Fruit fly (Drosophila melanogaster) whole organism, embryonic: ENCODE data around the gene CG5968.

Source experiments
- ATbp ChIP-seq: fragments of 200-800 bp; sonication (Bioruptor generic); optimal IDR thresholded peaks from 2 replicates; lab custom pipeline; 2017; ENCODE audit warnings: missing biosample characterization, mild to moderate bottlenecking, missing genetic modification characterization, missing genetic modification reagents
- Atf3 ChIP-seq: fragments of 200-800 bp; sonication (Bioruptor generic); optimal IDR thresholded peaks from 3 replicates; lab custom pipeline; 2016; ENCODE audit warnings: missing biosample characterization, missing genetic modification characterization
- Bdp1 ChIP-seq: fragments of 200-800 bp; sonication (Bioruptor generic); optimal IDR thresholded peaks from 3 replicates; lab custom pipeline; 2016; ENCODE audit warnings: missing biosample characterization, missing genetic modification characterization
- CG11504 ChIP-seq: fragments of 200-800 bp; sonication (Bioruptor generic); optimal IDR thresholded peaks from 3 replicates; lab custom pipeline; 2019; ENCODE audit warnings: missing biosample characterization, mild to moderate bottlenecking, missing genetic modification characterization, moderate library complexity
- CG13123 ChIP-seq: fragments of 200-800 bp; sonication (Bioruptor generic); optimal IDR thresholded peaks from 2 replicates; lab custom pipeline; 2016; ENCODE audit warnings: missing biosample characterization, missing genetic modification characterization
- CG1529 ChIP-seq: fragments of 200-800 bp; sonication (Bioruptor generic); optimal IDR thresholded peaks from 3 replicates; lab custom pipeline; 2018; ENCODE audit warnings: missing biosample characterization, missing genetic modification characterization
- CG16813 ChIP-seq: fragments of 200-800 bp; sonication (Bioruptor generic); IDR thresholded peaks from 3 replicates; pipeline ENCODE4 v1.3.6; 2022; ENCODE audit warnings: missing biosample characterization, missing genetic modification characterization; ENCODE audit not compliant: partially characterized antibody
- CG17568 ChIP-seq: fragments of 200-800 bp; sonication (Bioruptor generic); optimal IDR thresholded peaks from 2 replicates; lab custom pipeline; 2018; ENCODE audit warnings: missing biosample characterization, mild to moderate bottlenecking, missing genetic modification characterization, moderate library complexity
- CG17829 ChIP-seq: fragments of 200-800 bp; optimal IDR thresholded peaks from 2 replicates; lab custom pipeline; 2019; ENCODE audit warnings: missing biosample characterization, mild to moderate bottlenecking, missing genetic modification characterization, moderate library complexity
- CG18476 ChIP-seq: fragments of 200-800 bp; sonication (Bioruptor generic); optimal IDR thresholded peaks from 2 replicates; lab custom pipeline; 2016; ENCODE audit warnings: missing biosample characterization, mild to moderate bottlenecking, missing genetic modification characterization
- CG4282 ChIP-seq: fragments of 200-800 bp; sonication (Bioruptor generic); optimal IDR thresholded peaks from 2 replicates; lab custom pipeline; 2016; ENCODE audit warnings: missing biosample characterization, missing genetic modification characterization
- CG4820 ChIP-seq: fragments of 200-800 bp; sonication (Bioruptor generic); optimal IDR thresholded peaks from 3 replicates; lab custom pipeline; 2016; ENCODE audit warnings: missing biosample characterization, missing genetic modification characterization
- CG5953 ChIP-seq: fragments of 200-800 bp; sonication (Bioruptor generic); IDR thresholded peaks from 2 replicates; pipeline ENCODE4 v1.3.6; 2022; ENCODE audit warnings: missing biosample characterization, missing genetic modification characterization
- CG7839 ChIP-seq: fragments of 200-800 bp; sonication (Bioruptor generic); optimal IDR thresholded peaks from 3 replicates; lab custom pipeline; 2018; ENCODE audit warnings: missing biosample characterization, mild to moderate bottlenecking, missing genetic modification characterization, moderate library complexity
- CG7987 ChIP-seq: fragments of 200-800 bp; sonication (Bioruptor generic); optimal IDR thresholded peaks from 2 replicates; lab custom pipeline; 2018; ENCODE audit warnings: missing biosample characterization, mild to moderate bottlenecking, missing genetic modification characterization, moderate library complexity
- CG8359 ChIP-seq: fragments of 200-800 bp; sonication (Bioruptor generic); optimal IDR thresholded peaks from 2 replicates; lab custom pipeline; 2017; ENCODE audit warnings: missing biosample characterization, mild to moderate bottlenecking, missing genetic modification characterization, borderline replicate concordance
- CG9797 ChIP-seq: fragments of 200-800 bp; sonication (Bioruptor generic); optimal IDR thresholded peaks from 3 replicates; lab custom pipeline; 2018; ENCODE audit warnings: missing biosample characterization, mild to moderate bottlenecking, missing genetic modification characterization
- Dad ChIP-seq: fragments of 200-800 bp; sonication (Bioruptor generic); optimal IDR thresholded peaks from 3 replicates; lab custom pipeline; 2016; ENCODE audit warnings: missing biosample characterization, missing genetic modification characterization
- H15 ChIP-seq: fragments of 200-800 bp; sonication (Bioruptor generic); IDR thresholded peaks from 3 replicates; pipeline ENCODE4 v1.3.6; 2022; ENCODE audit warnings: missing biosample characterization, missing genetic modification characterization
- Lhr ChIP-seq: fragments of 200-800 bp; sonication (Bioruptor generic); optimal IDR thresholded peaks from 3 replicates; lab custom pipeline; 2017; ENCODE audit warnings: mild to moderate bottlenecking, missing biosample characterization, missing genetic modification reagents, missing genetic modification characterization
- MESR4 ChIP-seq: fragments of 200-800 bp; sonication (Bioruptor generic); optimal IDR thresholded peaks from 2 replicates; lab custom pipeline; 2018; ENCODE audit warnings: missing biosample characterization, mild to moderate bottlenecking, missing genetic modification characterization, moderate library complexity
- Myb ChIP-seq: fragments of 200-800 bp; sonication (Bioruptor generic); optimal IDR thresholded peaks from 2 replicates; lab custom pipeline; 2016; ENCODE audit warnings: missing biosample characterization, missing genetic modification characterization
- Oli ChIP-seq: fragments of 200-800 bp; sonication (Bioruptor generic); optimal IDR thresholded peaks from 2 replicates; lab custom pipeline; 2018; ENCODE audit warnings: missing biosample characterization, mild to moderate bottlenecking, missing genetic modification characterization, moderate library complexity
- Rx ChIP-seq: fragments of 200-800 bp; sonication (Bioruptor generic); IDR thresholded peaks from 2 replicates; pipeline ENCODE4 v1.3.6; 2022; ENCODE audit warnings: missing biosample characterization, missing genetic modification characterization
- Sry-β ChIP-seq: fragments of 200-800 bp; sonication (Bioruptor generic); optimal IDR thresholded peaks from 2 replicates; lab custom pipeline; 2018; ENCODE audit warnings: missing biosample characterization, mild to moderate bottlenecking, missing genetic modification characterization, moderate library complexity
- Sry-δ ChIP-seq: fragments of 200-800 bp; sonication (Bioruptor generic); optimal IDR thresholded peaks from 2 replicates; lab custom pipeline; 2016; ENCODE audit warnings: missing biosample characterization, missing genetic modification characterization
- ase ChIP-seq: fragments of 200-800 bp; sonication (Bioruptor generic); IDR thresholded peaks from 3 replicates; pipeline ENCODE4 v1.3.6; 2022; ENCODE audit warnings: missing biosample characterization, missing genetic modification characterization
- bcd ChIP-seq: fragments of 200-800 bp; sonication (Bioruptor generic); optimal IDR thresholded peaks from 2 replicates; lab custom pipeline; 2017; ENCODE audit warnings: missing biosample characterization, mild to moderate bottlenecking, missing genetic modification characterization
- cad ChIP-seq: fragments of >200 bp; optimal IDR thresholded peaks from 2 replicates; lab custom pipeline; 2017; ENCODE audit warnings: missing biosample characterization, missing genetic modification characterization
- da ChIP-seq: fragments of 200-800 bp; sonication (Bioruptor generic); optimal IDR thresholded peaks from 2 replicates; lab custom pipeline; 2016; ENCODE audit warnings: missing biosample characterization, missing genetic modification characterization
- ems ChIP-seq: fragments of 200-800 bp; sonication (Bioruptor generic); optimal IDR thresholded peaks from 3 replicates; lab custom pipeline; 2016; ENCODE audit warnings: missing biosample characterization, missing genetic modification characterization
- ewg ChIP-seq: fragments of 200-800 bp; sonication (Bioruptor generic); optimal IDR thresholded peaks from 3 replicates; lab custom pipeline; 2017; ENCODE audit warnings: mild to moderate bottlenecking, missing biosample characterization, missing genetic modification reagents, missing genetic modification characterization
- gem ChIP-seq: fragments of 200-800 bp; sonication (Bioruptor generic); optimal IDR thresholded peaks from 2 replicates; lab custom pipeline; 2019; ENCODE audit warnings: missing biosample characterization, mild to moderate bottlenecking, missing genetic modification characterization, moderate library complexity
- h ChIP-seq: fragments of >200 bp; optimal IDR thresholded peaks from 2 replicates; lab custom pipeline; 2017
- hbn ChIP-seq: fragments of 200-800 bp; sonication (Bioruptor generic); IDR thresholded peaks from 2 replicates; pipeline ENCODE4 v1.3.6; 2022; ENCODE audit warnings: missing biosample characterization, missing genetic modification characterization; ENCODE audit not compliant: partially characterized antibody
- ind ChIP-seq: fragments of 200-800 bp; sonication (Bioruptor generic); optimal IDR thresholded peaks from 3 replicates; lab custom pipeline; 2016; ENCODE audit warnings: missing biosample characterization, missing genetic modification characterization
- kni ChIP-seq: fragments of 200-800 bp; sonication (Bioruptor generic); optimal IDR thresholded peaks from 3 replicates; lab custom pipeline; 2017; ENCODE audit warnings: mild to moderate bottlenecking, missing biosample characterization, missing genetic modification reagents, missing genetic modification characterization
- lilli ChIP-seq: fragments of 200-800 bp; sonication (Bioruptor generic); optimal IDR thresholded peaks from 3 replicates; lab custom pipeline; 2016; ENCODE audit warnings: missing biosample characterization, missing genetic modification characterization
- luna ChIP-seq: fragments of 200-800 bp; sonication (Bioruptor generic); optimal IDR thresholded peaks from 2 replicates; lab custom pipeline; 2016; ENCODE audit warnings: missing biosample characterization, missing genetic modification characterization
- mirr ChIP-seq: fragments of 200-800 bp; sonication (Bioruptor generic); optimal IDR thresholded peaks from 3 replicates; lab custom pipeline; 2018; ENCODE audit warnings: missing biosample characterization, mild to moderate bottlenecking, missing genetic modification characterization
- nmo ChIP-seq: fragments of 200-800 bp; sonication (Bioruptor generic); optimal IDR thresholded peaks from 2 replicates; lab custom pipeline; 2018; ENCODE audit warnings: missing biosample characterization, mild to moderate bottlenecking, missing genetic modification characterization, moderate library complexity
- pan ChIP-seq, 4 experiments: fragments of >200 bp in 3 of 4; fragments of 200-800 bp in 1 of 4; sonication (Bioruptor generic) in 1 of 4; optimal IDR thresholded peaks in 3 of 4; IDR thresholded peaks in 1 of 4; 2 replicates each; pipeline versions ENCODE4 v1.3.6 to Lab custom; 2017 to 2022; ENCODE audit warnings: missing biosample characterization in 2 of 4, missing genetic modification characterization in 2 of 4, mixed read lengths in 1 of 4
- run ChIP-seq: fragments of 200-800 bp; sonication (Bioruptor generic); optimal IDR thresholded peaks from 3 replicates; lab custom pipeline; 2018; ENCODE audit warnings: missing biosample characterization, mild to moderate bottlenecking, missing genetic modification characterization
- scrt ChIP-seq: fragments of 200-800 bp; sonication (Bioruptor generic); optimal IDR thresholded peaks from 2 replicates; lab custom pipeline; 2018; ENCODE audit warnings: missing biosample characterization, mild to moderate bottlenecking, missing genetic modification characterization, moderate library complexity
- sens-2 ChIP-seq: fragments of 200-800 bp; sonication (Bioruptor generic); IDR thresholded peaks from 2 replicates; pipeline ENCODE4 v1.3.6; 2022; ENCODE audit warnings: missing biosample characterization, missing genetic modification characterization
- sima ChIP-seq: fragments of 200-800 bp; sonication (Bioruptor generic); optimal IDR thresholded peaks from 2 replicates; lab custom pipeline; 2016; ENCODE audit warnings: missing biosample characterization, missing genetic modification characterization
- sob ChIP-seq: fragments of 200-800 bp; sonication (Bioruptor generic); IDR thresholded peaks from 2 replicates; pipeline ENCODE4 v1.3.6; 2022; ENCODE audit warnings: missing biosample characterization, missing genetic modification characterization
- z ChIP-seq: fragments of 200-800 bp; sonication (Bioruptor generic); IDR thresholded peaks from 3 replicates; pipeline ENCODE4 v1.3.6; 2022; ENCODE audit warnings: missing biosample characterization, missing genetic modification characterization
- zfh2 ChIP-seq: fragments of 200-800 bp; sonication (Bioruptor generic); optimal IDR thresholded peaks from 2 replicates; lab custom pipeline; 2016; ENCODE audit warnings: missing biosample characterization, missing genetic modification characterization

Gene CG5968

dm6 chr2L:16500469-16500868 is 49.3 kb downstream of the CG5968 start (continued):
- TF ChIP-seq z (GFP tag; lab: Robert Waterston, UW) (peak; percentile 73; the same call in 2 of the 3 replicates), CG4820 (peak; percentile 83), Rx (GFP tag; lab: Robert Waterston, UW) (no peak), Lhr (peak; percentile 74), bcd (peak; percentile 74), hbn (no peak), Bdp1 (peak; percentile 72), MESR4 (GFP tag; lab: Kevin White, UChicago) (peak; percentile 46), lilli (GFP tag; lab: Kevin White, UChicago) (peak; percentile 91), CG17829 (tag; lab: Kevin White, UChicago) (peak; percentile 84), ewg (GFP tag; lab: Kevin White, UChicago) (peak; percentile 83), gem (tag; lab: Kevin White, UChicago) (peak; percentile 94), H15 (GFP tag; lab: Robert Waterston, UW) (peak; percentile 91), CG9797 (GFP tag; lab: Kevin White, UChicago) (peak; percentile 4), run (tag; lab: Kevin White, UChicago) (peak; percentile 83), mirr (GFP tag; lab: Kevin White, UChicago) (peak; percentile 52), CG16813 (GFP tag; lab: Robert Waterston, UW) (no peak), Sry-β (no peak), ind (GFP tag; lab: Kevin White, UChicago) (peak; percentile 85), Sry-δ (peak; percentile 45), sens-2 (GFP tag; lab: Robert Waterston, UW) (peak; percentile 91), Dad (GFP tag; lab: Kevin White, UChicago) (peak; percentile 73), luna (peak; percentile 7), CG5953 (peak; percentile 84; the same call in 1 of the 2 replicates), kni (GFP tag; lab: Kevin White, UChicago) (peak; percentile 71), CG1529 (GFP tag; lab: Kevin White, UChicago) (peak; percentile 89), CG7987 (GFP tag; lab: Kevin White, UChicago) (peak; percentile 72), ATbp (GFP tag; lab: Kevin White, UChicago) (peak; percentile 93), CG8359 (GFP tag; lab: Kevin White, UChicago) (peak; percentile 58), Myb (GFP tag; lab: Kevin White, UChicago) (peak; percentile 56), scrt (GFP tag; lab: Kevin White, UChicago) (peak; percentile 79), Atf3 (GFP tag; lab: Kevin White, UChicago) (peak; percentile 66), sima (GFP tag; lab: Kevin White, UChicago) (peak; percentile 31), CG11504 (peak; percentile 92), cad (GFP tag; lab: Kevin White, UChicago) (no peak), ase (peak; percentile 86), zfh2 (GFP tag; lab: Kevin White, UChicago) (peak; percentile 57), pan (optimal IDR thresholded peaks at IDR 0.05; lab: Kevin White, UChicago) (no peak), pan (GFP tag; optimal IDR thresholded peaks at IDR 0.05 in 1 of 2, IDR thresholded peaks at IDR 0.05 in 1 of 2) (peak in 1 of 2 experiments; percentile 94), nmo (GFP tag; lab: Kevin White, UChicago) (peak; percentile 90), h (no peak), CG13123 (GFP tag; lab: Kevin White, UChicago) (peak; percentile 82), da (peak; percentile 30), CG17568 (GFP tag; lab: Kevin White, UChicago) (peak; percentile 85), CG18476 (peak; percentile 73), sob (peak; percentile 95), Oli (peak; percentile 92), ems (GFP tag; lab: Kevin White, UChicago) (peak; percentile 73), CG4282 (peak; percentile 37), CG7839 (peak; percentile 92)
